Worm (Caenorhabditis elegans) whole organism, young adult: ENCODE data around the gene lge-1.

ENCODE experiments used
- F55B11.4 ChIP-seq: sonication (generic microtip); optimal IDR thresholded peaks from 2 replicates; lab custom pipeline; 2016; ENCODE audit warnings: missing compliant biosample characterization, missing genetic modification characterization, borderline replicate concordance; ENCODE audit not compliant: insufficient read depth
- cebp-1 ChIP-seq, 2 experiments: fragments of 200-800 bp in 1 of 2; sonication (Bioruptor generic) in 1 of 2; sonication (generic microtip) in 1 of 2; IDR thresholded peaks in 1 of 2; optimal IDR thresholded peaks in 1 of 2; 2 replicates each; pipeline versions ENCODE4 v1.3.6 to Lab custom; 2017 to 2022; ENCODE audit warnings: missing compliant biosample characterization in 2 of 2, missing genetic modification characterization in 2 of 2, mild to moderate bottlenecking in 1 of 2, missing genetic modification reagents in 1 of 2, moderate library complexity in 1 of 2
- lir-1 ChIP-seq: fragments of 200-800 bp; sonication (Bioruptor generic); conservative IDR thresholded peaks from 2 replicates; pipeline ENCODE4 v1.3.6; 2022; ENCODE audit warnings: missing genetic modification reagents, missing genetic modification characterization, missing compliant biosample characterization
- mel-28 ChIP-seq: sonication (generic microtip); optimal IDR thresholded peaks from 2 replicates; lab custom pipeline; 2016; ENCODE audit warnings: borderline replicate concordance, mild to moderate bottlenecking, missing genetic modification characterization, missing compliant biosample characterization
- rcor-1 ChIP-seq: fragments of 200-800 bp; sonication (Bioruptor generic); IDR thresholded peaks from 2 replicates; pipeline ENCODE4 v1.3.6; 2022; ENCODE audit warnings: missing genetic modification reagents, missing genetic modification characterization, missing compliant biosample characterization

DNA sequence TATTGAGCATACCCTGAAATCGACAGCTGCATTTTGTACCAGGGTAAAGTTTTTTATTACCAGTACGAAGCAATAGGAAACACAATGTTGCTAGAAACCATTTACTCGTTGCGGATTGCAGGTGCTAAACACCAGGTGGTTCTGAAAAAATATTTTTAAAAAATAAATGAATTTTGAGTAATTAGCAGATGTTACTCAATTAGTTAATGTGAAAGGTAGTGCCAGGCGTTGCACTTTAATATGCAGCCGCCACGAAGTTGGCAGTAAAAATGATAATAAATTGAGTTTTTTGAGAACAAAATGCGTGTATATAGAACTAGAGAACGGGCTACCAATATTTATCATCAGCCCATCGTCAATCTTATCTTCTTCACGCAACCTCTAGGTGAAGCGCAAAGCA lies 46.7 kb upstream of the lge-1 start, which contains the start of gene nstp-9:
- TF ChIP-seq lir-1 (GFP tag; lab: Robert Waterston, UW) (no peak), F55B11.4 (no peak), mel-28 (tag; lab: Kevin White, UChicago) (no peak), cebp-1 (GFP tag; IDR thresholded peaks at IDR 0.05; lab: Robert Waterston, UW) (no peak), cebp-1 (tag; optimal IDR thresholded peaks at IDR 0.05; lab: Kevin White, UChicago) (no peak), rcor-1 (GFP tag; lab: Robert Waterston, UW) (no peak)
